Fruit fly (Drosophila melanogaster) whole organism, embryonic: ENCODE results near the gene CG6028.
A peak's percentile ranks its signal among the peaks of the same experiment; 100 is the strongest.

Source experiments
- Bteb2 ChIP-seq: fragments of 200-800 bp; sonication (Bioruptor generic); optimal IDR thresholded peaks from 2 replicates; lab custom pipeline; 2016; ENCODE audit warnings: missing biosample characterization, missing genetic modification characterization
- CG10979 ChIP-seq: fragments of 200-800 bp; sonication (Bioruptor generic); optimal IDR thresholded peaks from 2 replicates; lab custom pipeline; 2018; ENCODE audit warnings: missing biosample characterization, mild to moderate bottlenecking, missing genetic modification characterization, moderate library complexity
- CG11247 ChIP-seq: fragments of 200-800 bp; sonication (Bioruptor generic); IDR thresholded peaks from 2 replicates; pipeline ENCODE4 v1.3.6; 2022; ENCODE audit warnings: missing biosample characterization, missing genetic modification characterization
- CG15269 ChIP-seq: fragments of 200-800 bp; sonication (Bioruptor generic); optimal IDR thresholded peaks from 2 replicates; lab custom pipeline; 2018; ENCODE audit warnings: missing biosample characterization, mild to moderate bottlenecking, missing genetic modification characterization, moderate library complexity
- CG18619 ChIP-seq: fragments of 200-800 bp; sonication (Bioruptor generic); optimal IDR thresholded peaks from 3 replicates; lab custom pipeline; 2017; ENCODE audit warnings: missing biosample characterization, mild to moderate bottlenecking, missing genetic modification characterization
- CG2129 ChIP-seq: fragments of 200-800 bp; sonication (Bioruptor generic); IDR thresholded peaks from 2 replicates; pipeline ENCODE4 v1.3.6; 2022; ENCODE audit warnings: missing biosample characterization, missing genetic modification characterization; ENCODE audit not compliant: partially characterized antibody
- CG31441 ChIP-seq: fragments of 200-800 bp; sonication (Bioruptor generic); IDR thresholded peaks from 2 replicates; pipeline ENCODE4 v1.3.6; 2022; ENCODE audit warnings: missing biosample characterization, missing genetic modification characterization
- CG32767 ChIP-seq: fragments of 200-800 bp; sonication (Bioruptor generic); IDR thresholded peaks from 2 replicates; pipeline ENCODE4 v1.3.6; 2022; ENCODE audit warnings: missing biosample characterization, missing genetic modification characterization
- CG34422 ChIP-seq: fragments of 200-800 bp; sonication (Bioruptor generic); IDR thresholded peaks from 3 replicates; pipeline ENCODE4 v1.3.6; 2022; ENCODE audit warnings: missing biosample characterization, missing genetic modification characterization
- CG3995 ChIP-seq: fragments of 200-800 bp; sonication (Bioruptor generic); optimal IDR thresholded peaks from 3 replicates; lab custom pipeline; 2016; ENCODE audit warnings: missing biosample characterization, missing genetic modification characterization
- CG5953 ChIP-seq: fragments of 200-800 bp; sonication (Bioruptor generic); IDR thresholded peaks from 2 replicates; pipeline ENCODE4 v1.3.6; 2022; ENCODE audit warnings: missing biosample characterization, missing genetic modification characterization
- CG6854 ChIP-seq: fragments of 200-800 bp; sonication (Bioruptor generic); optimal IDR thresholded peaks from 3 replicates; lab custom pipeline; 2017; ENCODE audit warnings: missing biosample characterization, mild to moderate bottlenecking, missing genetic modification characterization
- CG7745 ChIP-seq: fragments of 200-800 bp; sonication (Bioruptor generic); optimal IDR thresholded peaks from 2 replicates; lab custom pipeline; 2018; ENCODE audit warnings: missing biosample characterization, mild to moderate bottlenecking, missing genetic modification characterization, moderate library complexity
- CG7839 ChIP-seq: fragments of 200-800 bp; sonication (Bioruptor generic); optimal IDR thresholded peaks from 3 replicates; lab custom pipeline; 2018; ENCODE audit warnings: missing biosample characterization, mild to moderate bottlenecking, missing genetic modification characterization, moderate library complexity
- CG9817 ChIP-seq: fragments of 200-800 bp; sonication (Bioruptor generic); optimal IDR thresholded peaks from 2 replicates; lab custom pipeline; 2018; ENCODE audit warnings: missing biosample characterization, mild to moderate bottlenecking, missing genetic modification characterization, moderate library complexity
- CrebB ChIP-seq: fragments of 200-800 bp; sonication (Bioruptor generic); optimal IDR thresholded peaks from 3 replicates; lab custom pipeline; 2018; ENCODE audit warnings: missing biosample characterization, mild to moderate bottlenecking, missing genetic modification characterization
- Dad ChIP-seq: fragments of 200-800 bp; sonication (Bioruptor generic); optimal IDR thresholded peaks from 3 replicates; lab custom pipeline; 2016; ENCODE audit warnings: missing biosample characterization, missing genetic modification characterization
- Dip3 ChIP-seq: fragments of 200-800 bp; sonication (Bioruptor generic); optimal IDR thresholded peaks from 3 replicates; lab custom pipeline; 2016; ENCODE audit warnings: missing biosample characterization, missing genetic modification characterization
- Elba2 ChIP-seq: fragments of 200-800 bp; sonication (Bioruptor generic); optimal IDR thresholded peaks from 3 replicates; lab custom pipeline; 2016; ENCODE audit warnings: missing biosample characterization, missing genetic modification characterization
- Ets97D ChIP-seq: fragments of 200-800 bp; sonication (Bioruptor generic); optimal IDR thresholded peaks from 3 replicates; lab custom pipeline; 2016; ENCODE audit warnings: missing biosample characterization, missing genetic modification characterization
- Fer2 ChIP-seq: fragments of 200-800 bp; sonication (Bioruptor generic); optimal IDR thresholded peaks from 2 replicates; lab custom pipeline; 2018; ENCODE audit warnings: missing biosample characterization, mild to moderate bottlenecking, missing genetic modification characterization, moderate library complexity
- GATAe ChIP-seq: fragments of 200-800 bp; sonication (Bioruptor generic); conservative IDR thresholded peaks from 2 replicates; pipeline ENCODE4 v1.3.6; 2022; ENCODE audit warnings: missing biosample characterization, missing genetic modification characterization
- HHEX ChIP-seq: fragments of 200-800 bp; sonication (Bioruptor generic); optimal IDR thresholded peaks from 3 replicates; lab custom pipeline; 2017; ENCODE audit warnings: missing biosample characterization, mild to moderate bottlenecking, missing genetic modification characterization, missing genetic modification reagents
- Hey ChIP-seq: fragments of 200-800 bp; sonication (Bioruptor generic); optimal IDR thresholded peaks from 3 replicates; lab custom pipeline; 2018; ENCODE audit warnings: missing biosample characterization, mild to moderate bottlenecking, missing genetic modification characterization
- HmgD ChIP-seq: fragments of 200-800 bp; sonication (Bioruptor generic); optimal IDR thresholded peaks from 3 replicates; lab custom pipeline; 2016; ENCODE audit warnings: missing biosample characterization, missing genetic modification characterization
- Hr3 ChIP-seq: fragments of 200-800 bp; sonication (Bioruptor generic); optimal IDR thresholded peaks from 3 replicates; lab custom pipeline; 2016; ENCODE audit warnings: missing biosample characterization, missing genetic modification characterization
- Hr39 ChIP-seq: fragments of >200 bp; optimal IDR thresholded peaks from 2 replicates; lab custom pipeline; 2017
- Jarid2 ChIP-seq: fragments of 200-800 bp; sonication (Bioruptor generic); optimal IDR thresholded peaks from 3 replicates; lab custom pipeline; 2017; ENCODE audit warnings: mild to moderate bottlenecking, missing biosample characterization, missing genetic modification reagents, missing genetic modification characterization
- Max ChIP-seq: fragments of 200-800 bp; sonication (Bioruptor generic); optimal IDR thresholded peaks from 2 replicates; lab custom pipeline; 2016; ENCODE audit warnings: missing biosample characterization, mild to moderate bottlenecking, missing genetic modification characterization
- Myb ChIP-seq: fragments of 200-800 bp; sonication (Bioruptor generic); optimal IDR thresholded peaks from 2 replicates; lab custom pipeline; 2016; ENCODE audit warnings: missing biosample characterization, missing genetic modification characterization
- Nf-YB ChIP-seq: fragments of 200-800 bp; sonication (Bioruptor generic); optimal IDR thresholded peaks from 3 replicates; lab custom pipeline; 2019; ENCODE audit warnings: missing biosample characterization, mild to moderate bottlenecking, missing genetic modification characterization, moderate library complexity
- Optix ChIP-seq: fragments of 200-800 bp; sonication (Bioruptor generic); IDR thresholded peaks from 3 replicates; pipeline ENCODE4 v1.3.6; 2022; ENCODE audit warnings: missing biosample characterization, missing genetic modification characterization
- PHDP ChIP-seq: fragments of 200-800 bp; sonication (Bioruptor generic); optimal IDR thresholded peaks from 3 replicates; lab custom pipeline; 2018; ENCODE audit warnings: missing biosample characterization, mild to moderate bottlenecking, missing genetic modification characterization, moderate library complexity
- ara ChIP-seq: fragments of 200-800 bp; sonication (Bioruptor generic); IDR thresholded peaks from 2 replicates; pipeline ENCODE4 v1.3.6; 2022; ENCODE audit warnings: missing biosample characterization, missing genetic modification characterization
- crol ChIP-seq: fragments of 200-800 bp; sonication (Bioruptor generic); IDR thresholded peaks from 2 replicates; pipeline ENCODE4 v1.3.6; 2022; ENCODE audit warnings: missing biosample characterization, missing genetic modification characterization
- eyg ChIP-seq: fragments of 200-800 bp; sonication (Bioruptor generic); optimal IDR thresholded peaks from 3 replicates; lab custom pipeline; 2016; ENCODE audit warnings: missing biosample characterization, missing genetic modification characterization
- ftz-f1 ChIP-seq: fragments of 200-800 bp; sonication (Bioruptor generic); optimal IDR thresholded peaks from 2 replicates; lab custom pipeline; 2016; ENCODE audit warnings: missing biosample characterization, missing genetic modification characterization
- gem ChIP-seq: fragments of 200-800 bp; sonication (Bioruptor generic); optimal IDR thresholded peaks from 2 replicates; lab custom pipeline; 2019; ENCODE audit warnings: missing biosample characterization, mild to moderate bottlenecking, missing genetic modification characterization, moderate library complexity
- grn ChIP-seq: fragments of 200-800 bp; sonication (Bioruptor generic); optimal IDR thresholded peaks from 3 replicates; lab custom pipeline; 2017; ENCODE audit warnings: missing biosample characterization, missing genetic modification characterization
- ken ChIP-seq: fragments of 200-800 bp; sonication (Bioruptor generic); IDR thresholded peaks from 3 replicates; pipeline ENCODE4 v1.3.6; 2022; ENCODE audit warnings: missing biosample characterization, missing genetic modification characterization
- lilli ChIP-seq: fragments of 200-800 bp; sonication (Bioruptor generic); optimal IDR thresholded peaks from 3 replicates; lab custom pipeline; 2016; ENCODE audit warnings: missing biosample characterization, missing genetic modification characterization
- mirr ChIP-seq: fragments of 200-800 bp; sonication (Bioruptor generic); optimal IDR thresholded peaks from 3 replicates; lab custom pipeline; 2018; ENCODE audit warnings: missing biosample characterization, mild to moderate bottlenecking, missing genetic modification characterization
- nom ChIP-seq: fragments of 200-800 bp; sonication (Bioruptor generic); optimal IDR thresholded peaks from 2 replicates; lab custom pipeline; 2017; ENCODE audit warnings: missing biosample characterization, missing genetic modification characterization, mild to moderate bottlenecking, moderate library complexity, missing genetic modification reagents
- peb ChIP-seq: fragments of 200-800 bp; sonication (Bioruptor generic); IDR thresholded peaks from 2 replicates; pipeline ENCODE4 v1.3.6; 2022; ENCODE audit warnings: missing biosample characterization, missing genetic modification characterization
- rib ChIP-seq: fragments of 200-800 bp; sonication (Bioruptor generic); IDR thresholded peaks from 2 replicates; pipeline ENCODE4 v1.3.6; 2022; ENCODE audit warnings: missing biosample characterization, missing genetic modification characterization
- slbo ChIP-seq: fragments of 200-800 bp; sonication (Bioruptor generic); IDR thresholded peaks from 2 replicates; pipeline ENCODE4 v1.3.6; 2022; ENCODE audit warnings: missing biosample characterization, missing genetic modification characterization
- slp2 ChIP-seq: fragments of 200-800 bp; sonication (Bioruptor generic); optimal IDR thresholded peaks from 2 replicates; lab custom pipeline; 2016; ENCODE audit warnings: missing biosample characterization, missing genetic modification characterization
- tio ChIP-seq: fragments of 200-800 bp; sonication (Bioruptor generic); optimal IDR thresholded peaks from 2 replicates; lab custom pipeline; 2017; ENCODE audit warnings: missing biosample characterization, missing genetic modification characterization, inconsistent platforms
- vfl ChIP-seq: fragments of 200-800 bp; sonication (Bioruptor generic); optimal IDR thresholded peaks from 2 replicates; lab custom pipeline; 2016; ENCODE audit warnings: missing biosample characterization, missing genetic modification characterization
- zfh1 ChIP-seq: fragments of 200-800 bp; sonication (Bioruptor generic); IDR thresholded peaks from 3 replicates; pipeline ENCODE4 v1.3.6; 2022; ENCODE audit warnings: missing biosample characterization, missing genetic modification characterization

The CG6028 gene

DNA sequence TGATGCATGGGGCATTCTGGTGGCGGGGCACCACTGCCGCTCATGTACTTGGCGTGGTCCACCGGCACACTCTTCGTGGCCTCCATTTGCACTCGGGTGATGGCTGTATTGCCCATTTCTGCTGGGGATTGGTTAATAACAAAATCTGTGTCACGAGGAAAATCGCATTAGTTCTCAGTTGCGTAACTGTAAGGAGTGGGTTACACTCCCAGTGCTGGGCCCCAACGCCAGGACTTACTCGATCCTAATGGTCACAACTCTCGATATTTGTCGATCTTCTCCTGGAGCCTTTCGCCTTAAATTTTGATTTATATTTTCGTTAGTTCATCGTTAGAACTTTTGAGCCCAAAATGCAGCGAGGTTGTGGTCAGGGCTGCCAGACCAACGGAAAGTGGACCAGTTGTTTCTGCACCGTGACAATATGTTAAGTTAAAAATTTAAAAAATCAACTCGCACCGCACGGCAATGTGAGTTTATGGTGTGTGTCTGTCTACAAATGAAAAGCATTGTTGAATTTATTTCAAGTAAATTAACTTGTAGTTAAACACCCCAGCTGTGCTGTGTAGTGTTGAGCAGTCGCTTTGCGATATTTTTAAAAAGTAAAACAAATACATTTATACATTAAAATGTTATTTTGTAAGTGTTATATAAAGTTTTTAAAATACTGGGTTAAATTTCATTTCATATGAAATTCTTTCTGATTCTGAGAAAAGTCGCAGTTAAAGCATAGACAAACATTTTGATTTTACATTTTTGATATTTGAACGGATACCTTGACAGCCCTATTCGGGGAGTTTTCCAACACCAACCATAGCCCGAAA, 1.8 kb upstream of the CG6028 start, which contains the start of the genes Cchl and ND-42 (continued):
- TF ChIP-seq CG32767 (peak; percentile 74), HmgD (GFP tag; lab: Kevin White, UChicago) (peak; percentile 22), slbo (GFP tag; lab: Robert Waterston, UW) (peak; percentile 76), ara (GFP tag; lab: Robert Waterston, UW) (no peak; the same call in none of the 2 replicates), Dad (GFP tag; lab: Kevin White, UChicago) (peak; percentile 54), tio (GFP tag; lab: Kevin White, UChicago) (no peak), CG7839 (tag; lab: Kevin White, UChicago) (no peak), Elba2 (GFP tag; lab: Kevin White, UChicago) (no peak), Max (GFP tag; lab: Kevin White, UChicago) (peak; percentile 84), CG11247 (GFP tag; lab: Robert Waterston, UW) (peak; percentile 65), CG31441 (GFP tag; lab: Robert Waterston, UW) (no peak; the same call in 1 of the 2 replicates), zfh1 (peak; percentile 48; the same call in 2 of the 3 replicates), CG6854 (GFP tag; lab: Kevin White, UChicago) (peak; percentile 23), Jarid2 (GFP tag; lab: Kevin White, UChicago) (no peak), lilli (peak; percentile 86), PHDP (tag; lab: Kevin White, UChicago) (peak; percentile 83), CG34422 (no peak; the same call in none of the 3 replicates), CG2129 (GFP tag; lab: Robert Waterston, UW) (peak; percentile 55), gem (no peak), Optix (peak; percentile 74), Hr39 (lab: Kevin White, UChicago) (no peak), Dip3 (GFP tag; lab: Kevin White, UChicago) (peak; percentile 71), Fer2 (tag; lab: Kevin White, UChicago) (peak; percentile 56), CG10979 (tag; lab: Kevin White, UChicago) (peak; percentile 70), Bteb2 (GFP tag; lab: Kevin White, UChicago) (peak; percentile 44), vfl (GFP tag; lab: Kevin White, UChicago) (peak; percentile 76), CG9817 (tag; lab: Kevin White, UChicago) (peak; percentile 82), eyg (GFP tag; lab: Kevin White, UChicago) (peak; percentile 55), CG7745 (tag; lab: Kevin White, UChicago) (no peak), nom (GFP tag; lab: Kevin White, UChicago) (peak; percentile 56), GATAe (no peak), CG18619 (GFP tag; lab: Kevin White, UChicago) (peak; percentile 80), CrebB (tag; lab: Kevin White, UChicago) (peak; percentile 37), ken (GFP tag; lab: Robert Waterston, UW) (no peak), mirr (no peak), rib (GFP tag; lab: Robert Waterston, UW) (peak; percentile 42; the same call in 1 of the 2 replicates), crol (GFP tag; lab: Robert Waterston, UW) (no peak), CG5953 (GFP tag; lab: Robert Waterston, UW) (no peak), Ets97D (GFP tag; lab: Kevin White, UChicago) (peak; percentile 68), slp2 (GFP tag; lab: Kevin White, UChicago) (peak; percentile 41), Hr3 (GFP tag; lab: Kevin White, UChicago) (peak; percentile 85), grn (GFP tag; lab: Kevin White, UChicago) (no peak), HHEX (peak; percentile 77), Myb (GFP tag; lab: Kevin White, UChicago) (peak; percentile 55), CG3995 (GFP tag; lab: Kevin White, UChicago) (peak; percentile 71), Nf-YB (peak; percentile 51), ftz-f1 (GFP tag; lab: Kevin White, UChicago) (peak; percentile 54), CG15269 (tag; lab: Kevin White, UChicago) (peak; percentile 83), peb (GFP tag; lab: Robert Waterston, UW) (0 out of 2 replicates have a peak, but pooled peaks have one; percentile 12), Hey (tag; lab: Kevin White, UChicago) (no peak)
